Worm (Caenorhabditis elegans) whole organism, L4 larva: ENCODE results near the gene T05H4.3.

Source experiments
- D1046.2 ChIP-seq: fragments of 200-800 bp; sonication (Bioruptor generic); IDR thresholded peaks from 2 replicates; pipeline ENCODE4 v1.3.6; 2022; ENCODE audit warnings: missing genetic modification characterization, missing compliant biosample characterization
- F49E8.2 ChIP-seq: sonication (generic microtip); optimal IDR thresholded peaks from 2 replicates; lab custom pipeline; 2016; ENCODE audit warnings: missing compliant biosample characterization, mild to moderate bottlenecking, missing genetic modification characterization, borderline replicate concordance
- T20F7.1 ChIP-seq: fragments of 200-800 bp; sonication (Bioruptor generic); optimal IDR thresholded peaks from 2 replicates; lab custom pipeline; 2018; ENCODE audit warnings: mild to moderate bottlenecking, missing genetic modification characterization, missing compliant biosample characterization
- T26A8.4 ChIP-seq: fragments of 200-800 bp; sonication (Bioruptor generic); IDR thresholded peaks from 2 replicates; pipeline ENCODE4 v1.3.6; 2022; ENCODE audit warnings: missing genetic modification characterization, missing compliant biosample characterization
- ZK337.2 ChIP-seq: fragments of 200-800 bp; sonication (Bioruptor generic); IDR thresholded peaks from 2 replicates; pipeline ENCODE4 v1.3.6; 2022; ENCODE audit warnings: missing genetic modification reagents, missing genetic modification characterization, missing compliant biosample characterization
- aha-1 ChIP-seq: fragments of 150-350 bp; peaks from one replicate; lab custom pipeline; 2014; ENCODE audit warnings: missing biosample characterization, missing genetic modification characterization
- attf-4 ChIP-seq: sonication (generic microtip); optimal IDR thresholded peaks from 3 replicates; lab custom pipeline; 2017; ENCODE audit warnings: missing biosample characterization, missing genetic modification characterization
- cey-2 ChIP-seq: sonication (generic microtip); optimal IDR thresholded peaks from 3 replicates; lab custom pipeline; 2017; ENCODE audit warnings: missing genetic modification characterization, mild to moderate bottlenecking, missing compliant biosample characterization, antibody characterized with exemption, borderline replicate concordance; ENCODE audit not compliant: insufficient read depth
- daf-16 ChIP-seq, 3 experiments: sonication (generic microtip); optimal IDR thresholded peaks; 2 replicates each; lab custom pipeline; 2016 to 2017; ENCODE audit warnings: missing genetic modification characterization in 3 of 3, missing genetic modification reagents in 3 of 3, mild to moderate bottlenecking in 2 of 3, missing compliant biosample characterization in 2 of 3, missing biosample characterization in 1 of 3, moderate library complexity in 1 of 3
- dmd-6 ChIP-seq: fragments of 200-800 bp; sonication (Bioruptor generic); IDR thresholded peaks from 2 replicates; pipeline ENCODE4 v1.3.6; 2022; ENCODE audit warnings: missing genetic modification reagents, missing genetic modification characterization, missing compliant biosample characterization
- duxl-1 ChIP-seq: sonication (generic microtip); optimal IDR thresholded peaks from 2 replicates; lab custom pipeline; 2016; ENCODE audit warnings: mild to moderate bottlenecking, missing genetic modification characterization, moderate library complexity, missing compliant biosample characterization; ENCODE audit not compliant: poor library complexity
- dve-1 ChIP-seq: sonication (generic microtip); optimal IDR thresholded peaks from 2 replicates; lab custom pipeline; 2017; ENCODE audit warnings: antibody characterized with exemption, mild to moderate bottlenecking, missing genetic modification characterization, missing compliant biosample characterization; ENCODE audit not compliant: insufficient read depth
- egl-43 ChIP-seq: fragments of 200-800 bp; sonication (Bioruptor generic); IDR thresholded peaks from 2 replicates; pipeline ENCODE4 v1.3.6; 2022; ENCODE audit warnings: missing genetic modification reagents, missing genetic modification characterization, missing compliant biosample characterization
- fkh-10 ChIP-seq: fragments of 150-350 bp; optimal IDR thresholded peaks from 2 replicates; lab custom pipeline; 2014; ENCODE audit warnings: missing biosample characterization, missing genetic modification reagents, missing genetic modification characterization
- gei-8 ChIP-seq: fragments of 200-800 bp; sonication (Bioruptor generic); optimal IDR thresholded peaks from 2 replicates; lab custom pipeline; 2018; ENCODE audit warnings: mild to moderate bottlenecking, missing genetic modification characterization, missing compliant biosample characterization
- hlh-11 ChIP-seq: fragments of 200-800 bp; sonication (Bioruptor generic); optimal IDR thresholded peaks from 2 replicates; lab custom pipeline; 2018; ENCODE audit warnings: mild to moderate bottlenecking, missing genetic modification characterization, missing compliant biosample characterization
- lin-1 ChIP-seq: fragments of 200-800 bp; sonication (Bioruptor generic); IDR thresholded peaks from 2 replicates; pipeline ENCODE4 v1.3.6; 2022; ENCODE audit warnings: missing genetic modification reagents, missing genetic modification characterization, missing compliant biosample characterization
- lin-29 ChIP-seq: fragments of 200-800 bp; sonication (Bioruptor generic); IDR thresholded peaks from 2 replicates; pipeline ENCODE4 v1.3.6; 2022; ENCODE audit warnings: missing genetic modification reagents, missing genetic modification characterization, missing compliant biosample characterization
- lin-38 ChIP-seq: fragments of 200-800 bp; sonication (Bioruptor generic); IDR thresholded peaks from 2 replicates; pipeline ENCODE4 v1.3.6; 2022; ENCODE audit warnings: missing genetic modification reagents, missing genetic modification characterization, missing compliant biosample characterization
- madf-5 ChIP-seq, 2 experiments: fragments of 200-800 bp; sonication (Bioruptor generic); IDR thresholded peaks; 2 replicates each; pipeline ENCODE4 v1.3.6; 2022; ENCODE audit warnings: missing compliant biosample characterization in 2 of 2, missing genetic modification characterization in 2 of 2
- mdl-1 ChIP-seq, 2 experiments: fragments of 150-350 bp in 1 of 2; sonication (generic microtip) in 1 of 2; optimal IDR thresholded peaks; 2 replicates each; lab custom pipeline; 2014 to 2017; ENCODE audit warnings: missing biosample characterization in 2 of 2, missing genetic modification characterization in 2 of 2
- mep-1 ChIP-seq: fragments of 150-350 bp; sonication (generic microtip); optimal IDR thresholded peaks from 3 replicates; lab custom pipeline; 2014; ENCODE audit warnings: missing biosample characterization, missing genetic modification characterization
- mxl-2 ChIP-seq: fragments of 200-800 bp; sonication (Bioruptor generic); conservative IDR thresholded peaks from 2 replicates; pipeline ENCODE4 v1.3.6; 2022; ENCODE audit warnings: missing genetic modification reagents, missing genetic modification characterization, missing compliant biosample characterization
- mxl-3 ChIP-seq: fragments of 200-800 bp; sonication (Bioruptor generic); optimal IDR thresholded peaks from 2 replicates; lab custom pipeline; 2018; ENCODE audit warnings: mild to moderate bottlenecking, missing genetic modification characterization, missing compliant biosample characterization
- nhr-102 ChIP-seq: sonication (generic microtip); optimal IDR thresholded peaks from 2 replicates; lab custom pipeline; 2016; ENCODE audit warnings: mild to moderate bottlenecking, missing genetic modification characterization, moderate library complexity, missing compliant biosample characterization
- nhr-28 ChIP-seq: fragments of 150-350 bp; optimal IDR thresholded peaks from 2 replicates; lab custom pipeline; 2014; ENCODE audit warnings: missing biosample characterization, missing genetic modification characterization
- nhr-48 ChIP-seq: sonication (generic microtip); optimal IDR thresholded peaks from 2 replicates; lab custom pipeline; 2016; ENCODE audit warnings: mild to moderate bottlenecking, missing genetic modification characterization, missing compliant biosample characterization
- php-3 ChIP-seq: fragments of 200-800 bp; sonication (Bioruptor generic); IDR thresholded peaks from 2 replicates; pipeline ENCODE4 v1.3.6; 2022; ENCODE audit warnings: missing genetic modification reagents, missing genetic modification characterization, missing compliant biosample characterization
- pqm-1 ChIP-seq: sonication (generic microtip); optimal IDR thresholded peaks from 2 replicates; lab custom pipeline; 2017; ENCODE audit warnings: missing biosample characterization, missing genetic modification characterization
- skn-1 ChIP-seq: fragments of 150-350 bp; optimal IDR thresholded peaks from 2 replicates; lab custom pipeline; 2014; ENCODE audit warnings: missing biosample characterization, missing genetic modification characterization
- snpc-1.2 ChIP-seq: fragments of 200-800 bp; sonication (Bioruptor generic); IDR thresholded peaks from 2 replicates; pipeline ENCODE4 v1.3.6; 2022; ENCODE audit warnings: missing genetic modification reagents, missing genetic modification characterization, missing compliant biosample characterization
- tra-1 ChIP-seq: fragments of 200-800 bp; sonication (Bioruptor generic); IDR thresholded peaks from 2 replicates; pipeline ENCODE4 v1.3.6; 2022; ENCODE audit warnings: missing genetic modification reagents, missing genetic modification characterization, missing compliant biosample characterization
- unc-62 ChIP-seq, 3 experiments: fragments of 150-350 bp in 1 of 3; sonication (generic microtip); optimal IDR thresholded peaks in 2 of 3; peaks in 1 of 3; 1 replicate in 1 of 3; 2 replicates in 2 of 3; lab custom pipeline; 2014 to 2017; ENCODE audit warnings: missing biosample characterization in 3 of 3, missing genetic modification characterization in 3 of 3, missing genetic modification reagents in 3 of 3, missing genotype in 1 of 3
- zip-11 ChIP-seq: fragments of 200-800 bp; sonication (Bioruptor generic); IDR thresholded peaks from 2 replicates; pipeline ENCODE4 v1.3.6; 2022; ENCODE audit warnings: missing genetic modification characterization, missing compliant biosample characterization
- zip-2 ChIP-seq: fragments of 150-350 bp; optimal IDR thresholded peaks from 2 replicates; lab custom pipeline; 2014; ENCODE audit warnings: missing biosample characterization, missing genetic modification characterization

Gene T05H4.3

DNA sequence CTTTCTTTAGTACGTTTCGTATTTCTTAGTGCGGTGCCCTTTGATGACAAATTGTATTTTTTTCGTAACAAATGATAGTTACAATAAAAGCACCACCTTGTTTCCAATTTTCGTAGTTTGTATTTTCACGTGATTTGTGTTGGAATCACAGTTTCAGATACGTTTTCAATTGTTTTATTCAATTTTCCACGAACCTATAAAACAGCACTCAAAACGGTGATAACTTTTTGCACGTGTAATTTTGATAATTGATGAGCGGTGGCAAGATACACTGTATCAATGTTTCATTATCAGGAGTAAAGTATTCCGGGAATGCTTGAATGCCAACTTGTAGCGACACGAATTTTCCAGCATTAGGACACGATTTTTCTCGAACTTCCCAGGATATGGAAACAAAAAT lies 31.0 kb upstream of the T05H4.3 start (continued):
- TF ChIP-seq mxl-2 (GFP tag; lab: Robert Waterston, UW): no peak
- no peak for TF ChIP-seq zip-11
- no peak for TF ChIP-seq skn-1 (tag; lab: Kevin White, UChicago)
- TF ChIP-seq attf-4 (tag; lab: Kevin White, UChicago): no peak
- no peak for TF ChIP-seq D1046.2 (GFP tag; lab: Robert Waterston, UW)
- no peak for TF ChIP-seq F49E8.2
- no peak for TF ChIP-seq zip-2 (tag; lab: Kevin White, UChicago)
- TF ChIP-seq php-3 (GFP tag; lab: Robert Waterston, UW): peak; percentile 99
- no peak for TF ChIP-seq T26A8.4 (GFP tag; lab: Robert Waterston, UW)
- TF ChIP-seq egl-43: no peak
- TF ChIP-seq lin-29 (GFP tag; lab: Robert Waterston, UW): no peak
- TF ChIP-seq cey-2 (tag; lab: Kevin White, UChicago): no peak
- TF ChIP-seq gei-8: no peak
- peak in 1 of 2 experiments; percentile 25 for TF ChIP-seq unc-62 (GFP tag; optimal IDR thresholded peaks at IDR 0.05 in 1 of 2; lab: Kevin White, UChicago)
- TF ChIP-seq unc-62 (tag; optimal IDR thresholded peaks at IDR 0.05; lab: Kevin White, UChicago): no peak
- TF ChIP-seq fkh-10 (GFP tag; lab: Kevin White, UChicago): no peak
- TF ChIP-seq mxl-3 (GFP tag; lab: Kevin White, UChicago): peak; percentile 17
- TF ChIP-seq ZK337.2 (GFP tag; lab: Robert Waterston, UW): no peak
- peak; percentile 21 for TF ChIP-seq mep-1
- no peak for TF ChIP-seq aha-1 (tag; lab: Kevin White, UChicago)

DNA sequence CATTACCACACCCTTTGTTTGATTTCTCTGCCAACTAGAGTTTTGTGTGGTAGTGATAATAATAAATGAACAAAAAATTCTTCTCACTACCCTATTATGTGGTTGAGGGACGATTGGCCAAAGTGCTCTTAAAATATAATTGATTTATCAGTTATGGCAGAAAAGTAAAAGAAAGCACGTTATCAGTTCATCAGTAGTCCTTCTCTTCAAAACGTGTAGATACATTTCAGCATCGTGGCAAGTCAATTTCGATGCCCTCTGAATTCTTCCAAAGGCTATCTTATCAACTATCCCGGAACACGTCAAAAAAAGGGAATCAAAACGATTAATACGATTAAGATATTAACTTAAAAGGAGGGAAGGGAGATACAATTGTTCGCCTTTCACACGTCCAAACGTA lies 29.1 kb upstream of the T05H4.3 start:
- TF ChIP-seq lin-1 (peak; percentile 78), nhr-102 (peak; percentile 72), tra-1 (GFP tag; lab: Robert Waterston, UW) (peak; percentile 80; the same call in 1 of the 2 replicates), nhr-48 (tag; lab: Kevin White, UChicago) (peak; percentile 71), daf-16 (GFP tag; optimal IDR thresholded peaks at IDR 0.05; lab: Kevin White, UChicago) (peak in 1 of 2 experiments; percentile 41), daf-16 (tag; optimal IDR thresholded peaks at IDR 0.05; lab: Kevin White, UChicago) (peak; percentile 52), dve-1 (tag; lab: Kevin White, UChicago) (peak; percentile 86), dmd-6 (GFP tag; lab: Robert Waterston, UW) (peak; percentile 90), mxl-3 (GFP tag; lab: Kevin White, UChicago) (peak; percentile 57), hlh-11 (tag; lab: Kevin White, UChicago) (peak; percentile 85), T20F7.1 (GFP tag; lab: Kevin White, UChicago) (peak; percentile 35), madf-5 (GFP tag; IDR thresholded peaks at IDR 0.05; lab: Robert Waterston, UW) (no peak), nhr-28 (tag; lab: Kevin White, UChicago) (peak; percentile 87), duxl-1 (no peak), aha-1 (tag; lab: Kevin White, UChicago) (no peak), mep-1 (peak; percentile 30), pqm-1 (tag; lab: Kevin White, UChicago) (peak; percentile 97), mdl-1 (tag; optimal IDR thresholded peaks at IDR 0.05; lab: Kevin White, UChicago) (peak in 1 of 2 experiments; percentile 46), php-3 (GFP tag; lab: Robert Waterston, UW) (peak; percentile 70; the same call in 1 of the 2 replicates), zip-2 (tag; lab: Kevin White, UChicago) (no peak)

DNA sequence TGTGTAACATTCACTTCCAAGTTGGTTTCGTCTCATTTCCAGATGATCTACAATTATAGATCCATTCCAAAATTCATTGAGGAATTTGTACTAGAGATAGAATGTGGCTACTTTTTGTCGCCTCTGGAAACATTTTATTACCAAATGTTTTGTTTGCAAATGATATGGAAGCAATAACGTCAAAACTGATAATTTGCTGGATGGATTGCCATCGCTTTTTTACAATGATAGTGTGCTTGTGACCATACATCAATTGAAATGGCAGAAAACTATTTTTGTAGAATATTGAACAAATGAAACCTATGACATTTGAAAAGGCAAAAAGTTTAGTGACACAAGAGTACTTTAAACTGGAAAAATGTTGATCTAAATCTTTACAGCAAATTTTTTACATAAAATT lies 27.7 kb upstream of the T05H4.3 start:
- TF ChIP-seq mep-1: no peak
- TF ChIP-seq aha-1 (tag; lab: Kevin White, UChicago): no peak
- peak; percentile 37 for TF ChIP-seq dve-1 (tag; lab: Kevin White, UChicago)
- TF ChIP-seq pqm-1 (tag; lab: Kevin White, UChicago): peak; percentile 69
- TF ChIP-seq snpc-1.2 (GFP tag; lab: Robert Waterston, UW): no peak
- peak; percentile 60 for TF ChIP-seq dmd-6 (GFP tag; lab: Robert Waterston, UW)
- TF ChIP-seq F49E8.2: no peak
- TF ChIP-seq lin-38 (GFP tag; lab: Robert Waterston, UW): no peak
- TF ChIP-seq hlh-11 (tag; lab: Kevin White, UChicago): peak; percentile 28
- no peak for TF ChIP-seq daf-16 (GFP tag; optimal IDR thresholded peaks at IDR 0.05; lab: Kevin White, UChicago)
- peak; percentile 40 for TF ChIP-seq daf-16 (tag; optimal IDR thresholded peaks at IDR 0.05; lab: Kevin White, UChicago)
- TF ChIP-seq php-3 (GFP tag; lab: Robert Waterston, UW): 0 out of 2 replicates have a peak, but pooled peaks have one; percentile 42
- peak; percentile 60 for TF ChIP-seq nhr-28 (tag; lab: Kevin White, UChicago)
